Worm (Caenorhabditis elegans) whole organism, L2 larva: ENCODE data around the gene rps-2.
"Not testable (repeated sequence)": the region's sequence is repeated elsewhere in the genome, so short reads cannot be mapped to it uniquely, and the experiment has no call there.

Experiments used
- C34F6.9 ChIP-seq: fragments of 150-350 bp; optimal IDR thresholded peaks from 2 replicates; lab custom pipeline; 2014; ENCODE audit warnings: missing biosample characterization, missing genetic modification characterization
- F13H6.1 ChIP-seq: sonication (generic microtip); optimal IDR thresholded peaks from 2 replicates; lab custom pipeline; 2016; ENCODE audit warnings: missing genetic modification characterization, missing compliant biosample characterization
- Y55F3AM.14 ChIP-seq: fragments of 200-800 bp; sonication (Bioruptor generic); optimal IDR thresholded peaks from 2 replicates; lab custom pipeline; 2018; ENCODE audit warnings: mild to moderate bottlenecking, missing genetic modification characterization, missing compliant biosample characterization
- alr-1 ChIP-seq: fragments of 150-350 bp; optimal IDR thresholded peaks from 2 replicates; lab custom pipeline; 2014; ENCODE audit warnings: missing biosample characterization, missing genetic modification characterization
- blmp-1 ChIP-seq: sonication (generic microtip); optimal IDR thresholded peaks from 2 replicates; lab custom pipeline; 2017; ENCODE audit warnings: missing genetic modification characterization, mild to moderate bottlenecking, missing compliant biosample characterization, antibody characterized with exemption, moderate library complexity; ENCODE audit not compliant: insufficient read depth
- ceh-82 ChIP-seq: fragments of 150-350 bp; optimal IDR thresholded peaks from 2 replicates; lab custom pipeline; 2014; ENCODE audit warnings: missing biosample characterization, missing genetic modification characterization
- crh-2 ChIP-seq: sonication (generic microtip); optimal IDR thresholded peaks from 2 replicates; lab custom pipeline; 2017; ENCODE audit warnings: missing biosample characterization, missing genetic modification characterization
- dmd-4 ChIP-seq: sonication (generic microtip); optimal IDR thresholded peaks from 2 replicates; lab custom pipeline; 2017; ENCODE audit warnings: missing biosample characterization, missing genetic modification characterization
- egl-27 ChIP-seq: sonication (generic microtip); optimal IDR thresholded peaks from 3 replicates; lab custom pipeline; 2017; ENCODE audit warnings: missing biosample characterization, missing genetic modification reagents, missing genetic modification characterization
- elt-1 ChIP-seq: fragments of 150-350 bp; optimal IDR thresholded peaks from 2 replicates; lab custom pipeline; 2014; ENCODE audit warnings: missing biosample characterization, missing genetic modification characterization
- fos-1 ChIP-seq: fragments of 150-350 bp; optimal IDR thresholded peaks from 2 replicates; lab custom pipeline; 2014; ENCODE audit warnings: missing biosample characterization, missing genetic modification characterization
- gmeb-1 ChIP-seq: fragments of 150-350 bp; optimal IDR thresholded peaks from 2 replicates; lab custom pipeline; 2014; ENCODE audit warnings: missing biosample characterization, missing genetic modification characterization
- lin-11 ChIP-seq: fragments of 150-350 bp; sonication (generic microtip); optimal IDR thresholded peaks from 2 replicates; lab custom pipeline; 2014; ENCODE audit warnings: missing biosample characterization, missing genetic modification characterization, inconsistent platforms, mixed read lengths
- lin-13 ChIP-seq: fragments of 150-350 bp; optimal IDR thresholded peaks from 2 replicates; lab custom pipeline; 2014; ENCODE audit warnings: missing biosample characterization, missing genetic modification reagents, missing genetic modification characterization
- lsy-2 ChIP-seq, 2 experiments: fragments of 150-350 bp in 1 of 2; sonication (generic microtip) in 1 of 2; optimal IDR thresholded peaks; 2 replicates each; lab custom pipeline; 2014 to 2017; ENCODE audit warnings: missing biosample characterization in 2 of 2, missing genetic modification characterization in 2 of 2
- mab-5 ChIP-seq: fragments of 150-350 bp; optimal IDR thresholded peaks from 2 replicates; lab custom pipeline; 2014; ENCODE audit warnings: missing biosample characterization, missing genetic modification characterization
- mbf-1 ChIP-seq: sonication (generic microtip); optimal IDR thresholded peaks from 2 replicates; lab custom pipeline; 2017; ENCODE audit warnings: missing biosample characterization, missing genetic modification characterization
- nhr-11 ChIP-seq: fragments of 150-350 bp; optimal IDR thresholded peaks from 2 replicates; lab custom pipeline; 2014; ENCODE audit warnings: missing biosample characterization, missing genetic modification characterization
- nhr-12 ChIP-seq: fragments of 150-350 bp; optimal IDR thresholded peaks from 2 replicates; lab custom pipeline; 2014; ENCODE audit warnings: missing biosample characterization, missing genetic modification characterization
- nhr-129 ChIP-seq: fragments of 150-350 bp; optimal IDR thresholded peaks from 2 replicates; lab custom pipeline; 2014; ENCODE audit warnings: missing biosample characterization, missing genetic modification characterization
- nhr-25 ChIP-seq: fragments of 150-350 bp; sonication (generic microtip); optimal IDR thresholded peaks from 3 replicates; lab custom pipeline; 2014; ENCODE audit warnings: missing biosample characterization, missing genetic modification characterization
- nhr-6 ChIP-seq: fragments of 150-350 bp; optimal IDR thresholded peaks from 2 replicates; lab custom pipeline; 2014; ENCODE audit warnings: missing biosample characterization, missing genetic modification characterization
- skn-1 ChIP-seq: sonication (generic microtip); optimal IDR thresholded peaks from 2 replicates; lab custom pipeline; 2017; ENCODE audit warnings: missing biosample characterization, missing genetic modification characterization
- sma-3 ChIP-seq: sonication (generic microtip); optimal IDR thresholded peaks from 2 replicates; lab custom pipeline; 2016; ENCODE audit warnings: missing genetic modification reagents, missing genetic modification characterization, missing compliant biosample characterization
- sma-9 ChIP-seq, 2 experiments: fragments of 150-350 bp in 1 of 2; sonication (generic microtip) in 1 of 2; optimal IDR thresholded peaks; 2 replicates each; lab custom pipeline; 2014 to 2016; ENCODE audit warnings: missing genetic modification characterization in 2 of 2, mild to moderate bottlenecking in 1 of 2, missing biosample characterization in 1 of 2, missing compliant biosample characterization in 1 of 2, missing genetic modification reagents in 1 of 2, moderate library complexity in 1 of 2
- snpc-4 ChIP-seq: fragments of 150-350 bp; optimal IDR thresholded peaks from 2 replicates; lab custom pipeline; 2014; ENCODE audit warnings: missing biosample characterization, missing genetic modification characterization
- unc-55 ChIP-seq: fragments of 150-350 bp; sonication (generic microtip); optimal IDR thresholded peaks from 3 replicates; lab custom pipeline; 2014; ENCODE audit warnings: missing biosample characterization, missing genetic modification reagents, missing genetic modification characterization
- unc-62 ChIP-seq: fragments of 150-350 bp; optimal IDR thresholded peaks from 2 replicates; lab custom pipeline; 2014; ENCODE audit warnings: missing biosample characterization, missing genetic modification reagents, missing genetic modification characterization
- zag-1 ChIP-seq: fragments of 150-350 bp; optimal IDR thresholded peaks from 2 replicates; lab custom pipeline; 2014; ENCODE audit warnings: missing biosample characterization, missing genetic modification characterization

The rps-2 gene

DNA sequence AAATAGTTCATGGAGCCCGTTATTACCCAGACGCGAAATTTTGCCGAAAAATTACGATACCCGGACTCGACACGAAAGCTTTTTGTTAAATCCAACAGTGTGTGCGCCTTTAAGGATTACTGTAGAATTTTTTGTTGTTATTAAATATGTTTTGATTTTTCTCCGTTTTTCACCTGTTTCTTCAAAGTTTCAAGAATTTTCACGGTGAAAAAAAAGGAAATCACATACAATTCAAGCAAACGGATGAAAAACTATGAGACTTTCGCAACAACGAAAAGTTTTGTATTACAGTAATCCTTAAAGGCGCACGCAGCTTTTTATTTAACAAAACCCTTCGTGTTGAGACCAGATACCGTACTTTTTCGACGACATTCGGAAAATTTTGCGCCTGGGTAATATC lies 27.8 kb upstream of the rps-2 start:
- TF ChIP-seq gmeb-1, result no peak
- no peak for TF ChIP-seq unc-55 (GFP tag; lab: Kevin White, UChicago)
- no peak for TF ChIP-seq crh-2 (tag; lab: Kevin White, UChicago)
- TF ChIP-seq sma-3, result no peak
- no peak for TF ChIP-seq mab-5 (tag; lab: Kevin White, UChicago)
- no peak for TF ChIP-seq dmd-4 (tag; lab: Kevin White, UChicago)
- TF ChIP-seq unc-62 (GFP tag; lab: Kevin White, UChicago), result no peak
- no peak for TF ChIP-seq lsy-2 (tag; optimal IDR thresholded peaks at IDR 0.05; lab: Kevin White, UChicago)
- no peak for TF ChIP-seq skn-1
- TF ChIP-seq fos-1 (tag; lab: Kevin White, UChicago), result no peak
- no peak for TF ChIP-seq Y55F3AM.14
- TF ChIP-seq nhr-6 (tag; lab: Kevin White, UChicago), result no peak
- TF ChIP-seq, all 48 proteins: peak for 0

DNA sequence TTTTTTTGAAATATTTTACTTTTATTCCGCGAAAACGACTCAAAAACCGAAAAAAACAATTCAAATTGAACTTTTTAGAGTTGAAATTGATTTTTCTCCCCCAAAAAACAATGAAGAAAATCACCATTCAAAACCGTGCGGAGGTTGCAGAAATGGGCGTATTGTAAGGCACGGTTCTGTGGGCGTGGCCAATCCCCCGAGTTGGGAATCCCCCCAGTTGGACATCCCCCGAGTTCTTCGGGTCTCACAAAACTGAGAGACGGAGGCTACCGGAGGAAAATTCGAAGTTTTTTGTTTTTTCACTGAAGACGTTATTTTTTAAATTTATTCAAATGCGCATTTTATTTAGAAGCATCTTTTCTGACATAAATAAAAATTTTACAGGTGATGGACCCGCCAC lies 22.1 kb upstream of the rps-2 start, which contains the start of gene mcm-3AP:
TSS of gene mcm-3AP (plus strand) at position 383 of the 400 bp plus-strand sequence.
- TF ChIP-seq lsy-2 (tag; optimal IDR thresholded peaks at IDR 0.05; lab: Kevin White, UChicago), result peak in 1 of 2 experiments; percentile 63
- peak; percentile 2 for TF ChIP-seq C34F6.9 (tag; lab: Kevin White, UChicago)
- peak; percentile 48 for TF ChIP-seq unc-55 (GFP tag; lab: Kevin White, UChicago)
- TF ChIP-seq F13H6.1, result peak; percentile 8

DNA sequence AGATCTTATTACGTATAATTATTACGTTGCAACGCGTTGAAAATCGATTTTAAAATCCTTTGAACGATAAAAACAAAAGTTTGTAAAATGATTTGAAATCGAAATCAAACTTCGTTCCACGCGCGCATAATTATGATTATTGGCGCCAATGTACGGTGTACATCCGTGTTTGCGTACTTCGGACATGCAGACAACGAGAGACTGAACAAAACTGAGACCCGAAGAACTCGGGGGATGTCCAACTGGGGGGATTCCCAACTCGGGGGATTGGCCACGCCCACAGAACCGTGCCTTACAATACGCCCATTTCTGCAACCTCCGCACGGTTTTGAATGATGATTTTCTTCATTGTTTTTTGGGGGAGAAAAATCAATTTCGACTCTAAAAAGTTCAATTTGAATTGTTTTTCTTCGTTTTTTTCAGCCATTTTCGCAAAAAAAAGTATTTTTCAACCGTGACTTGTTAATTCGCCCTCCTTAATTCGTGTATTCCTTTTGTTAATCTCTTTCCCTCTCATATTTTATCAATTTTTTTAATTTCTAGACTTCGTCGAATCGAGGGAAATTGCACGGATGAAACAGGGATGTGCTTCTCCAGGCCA lies 20.8 kb upstream of the rps-2 start, which contains the start of gene F20D12.12:
TSS of gene F20D12.12 (plus strand) at position 542 of the 601 bp plus-strand sequence.
- TF ChIP-seq sma-9 (GFP tag; optimal IDR thresholded peaks at IDR 0.05; lab: Kevin White, UChicago) (peak; percentile 75), C34F6.9 (tag; lab: Kevin White, UChicago) (peak; percentile 72), F13H6.1 (peak; percentile 68), nhr-25 (tag; lab: Kevin White, UChicago) (peak; percentile 24), nhr-129 (tag; lab: Kevin White, UChicago) (peak; percentile 74), gmeb-1 (peak; percentile 32), unc-55 (GFP tag; lab: Kevin White, UChicago) (peak; percentile 55), snpc-4 (tag; lab: Kevin White, UChicago) (peak; percentile 7), sma-3 (peak; percentile 68), lin-13 (GFP tag; lab: Kevin White, UChicago) (peak; percentile 65), crh-2 (tag; lab: Kevin White, UChicago) (peak; percentile 33), lsy-2 (tag; optimal IDR thresholded peaks at IDR 0.05; lab: Kevin White, UChicago) (peak; percentile 82 to 96), zag-1 (tag; lab: Kevin White, UChicago) (peak; percentile 49)
- not testable (repeated sequence) for TF ChIP-seq sma-9 (tag; optimal IDR thresholded peaks at IDR 0.05; lab: Kevin White, UChicago)

DNA sequence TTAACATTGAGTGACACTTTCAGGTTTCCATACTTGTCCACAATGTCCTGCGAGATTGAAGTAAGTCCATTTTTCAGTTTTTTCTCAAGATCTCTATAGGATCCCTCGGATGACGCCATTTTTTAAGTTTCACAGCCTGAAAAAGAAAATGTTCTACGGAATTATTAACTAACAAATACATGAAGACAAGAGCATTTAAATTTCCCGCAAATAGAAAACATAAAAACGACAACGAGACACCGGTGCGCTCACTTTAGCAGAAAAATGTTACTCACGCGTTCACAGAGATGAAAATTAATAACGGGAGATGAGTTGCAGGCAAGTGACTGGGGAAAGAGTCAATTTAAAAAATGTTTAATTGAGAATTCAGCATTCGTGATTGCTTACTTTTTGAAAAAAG lies 20.3 kb upstream of the rps-2 start, which contains the start of gene czw-1:
TSS of gene czw-1 (minus strand) at position 369 of the 400 bp plus-strand sequence.
- TF ChIP-seq unc-62 (GFP tag; lab: Kevin White, UChicago) (no peak), nhr-12 (tag; lab: Kevin White, UChicago) (no peak), gmeb-1 (no peak), egl-27 (tag; lab: Kevin White, UChicago) (no peak), fos-1 (tag; lab: Kevin White, UChicago) (no peak), ceh-82 (tag; lab: Kevin White, UChicago) (no peak), nhr-11 (tag; lab: Kevin White, UChicago) (no peak)

DNA sequence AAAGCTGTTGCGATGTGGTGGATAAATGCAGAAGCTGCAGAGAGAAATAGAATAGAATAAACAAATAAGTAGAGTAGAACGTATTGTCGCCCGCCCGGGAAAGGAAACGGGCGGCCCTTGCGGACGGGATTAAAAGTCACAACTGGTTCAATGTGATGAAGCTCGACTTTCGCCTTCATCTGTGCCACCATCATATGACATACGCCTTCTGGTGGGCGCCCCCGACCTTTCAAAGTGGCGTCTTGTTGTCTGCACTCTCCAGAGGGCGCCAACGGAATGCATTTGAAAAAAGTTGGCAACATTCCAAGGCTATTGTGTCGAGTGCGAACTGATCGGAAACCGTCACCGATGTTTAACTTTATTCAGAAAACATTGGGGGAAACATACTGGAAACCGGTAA lies 17.1 kb upstream of the rps-2 start:
- TF ChIP-seq zag-1 (tag; lab: Kevin White, UChicago) (no peak), alr-1 (tag; lab: Kevin White, UChicago) (no peak), nhr-129 (tag; lab: Kevin White, UChicago) (peak; percentile 29), crh-2 (tag; lab: Kevin White, UChicago) (no peak), nhr-25 (tag; lab: Kevin White, UChicago) (peak; percentile 54), lin-13 (GFP tag; lab: Kevin White, UChicago) (no peak), mab-5 (tag; lab: Kevin White, UChicago) (no peak), elt-1 (tag; lab: Kevin White, UChicago) (no peak), unc-55 (GFP tag; lab: Kevin White, UChicago) (no peak), lin-11 (no peak), blmp-1 (tag; lab: Kevin White, UChicago) (peak; percentile 27), mbf-1 (tag; lab: Kevin White, UChicago) (no peak), sma-9 (GFP tag; optimal IDR thresholded peaks at IDR 0.05; lab: Kevin White, UChicago) (no peak), sma-9 (tag; optimal IDR thresholded peaks at IDR 0.05; lab: Kevin White, UChicago) (no peak)
